Fruit fly (Drosophila melanogaster): ENCODE results near the gene mew.

Gene mew

dm6 chrX:13221311-13221710 lies 37.0 kb downstream of the mew start (continued):
- TF ChIP-seq dmrt11E (tag; optimal IDR thresholded peaks at IDR 0.05) (no peak), CG17385 (GFP tag; optimal IDR thresholded peaks at IDR 0.05) (no peak), CG12236 (GFP tag; optimal IDR thresholded peaks at IDR 0.05) (no peak), CG2678 (tag; optimal IDR thresholded peaks at IDR 0.05) (peak; percentile 7), Stat92E (GFP tag; optimal IDR thresholded peaks at IDR 0.05) (no peak), zfh1 (GFP tag; IDR thresholded peaks at IDR 0.05) (0 out of 3 replicates have a peak, but pooled peaks have one; percentile 4), CG14710 (tag; optimal IDR thresholded peaks at IDR 0.05) (peak; percentile 5), klu (GFP tag; IDR thresholded peaks at IDR 0.05) (no peak), gsb-n (tag; optimal IDR thresholded peaks at IDR 0.05) (peak; percentile 67), hbn (GFP tag; IDR thresholded peaks at IDR 0.05; ENCODE audit: partially characterized antibody) (no peak), CG4854 (GFP tag; optimal IDR thresholded peaks at IDR 0.05) (no peak), CG1233 (GFP tag; optimal IDR thresholded peaks at IDR 0.05) (no peak), MBD-R2 (GFP tag; IDR thresholded peaks at IDR 0.05) (no peak), nmo (GFP tag; optimal IDR thresholded peaks at IDR 0.05) (no peak), Sin3A (optimal IDR thresholded peaks at IDR 0.05) (no peak), MESR4 (GFP tag; optimal IDR thresholded peaks at IDR 0.05) (no peak), CG15269 (tag; optimal IDR thresholded peaks at IDR 0.05) (no peak), ato (GFP tag; IDR thresholded peaks at IDR 0.05; ENCODE audit: partially characterized antibody) (no peak), MTF-1 (GFP tag; optimal IDR thresholded peaks at IDR 0.05; ENCODE audit: borderline replicate concordance) (no peak), prd (optimal IDR thresholded peaks at IDR 0.05) (no peak), prd (GFP tag; IDR thresholded peaks at IDR 0.05) (peak; percentile 36; the same call in 1 of the 3 replicates), unpg (GFP tag; optimal IDR thresholded peaks at IDR 0.05) (peak; percentile 12), CG6683 (GFP tag; optimal IDR thresholded peaks at IDR 0.05) (no peak), CG31224 (GFP tag; IDR thresholded peaks at IDR 0.05) (no peak), Trl (optimal IDR thresholded peaks at IDR 0.05) (no peak), Trl (GFP tag; optimal IDR thresholded peaks at IDR 0.05) (no peak), Nf-YA (GFP tag; IDR thresholded peaks at IDR 0.05) (no peak), CG9609 (GFP tag; optimal IDR thresholded peaks at IDR 0.05) (no peak), CG9932 (GFP tag; IDR thresholded peaks at IDR 0.05) (no peak), ewg (GFP tag; optimal IDR thresholded peaks at IDR 0.05) (peak; percentile 14), lola (GFP tag; optimal IDR thresholded peaks at IDR 0.05) (no peak), CG13424 (tag; optimal IDR thresholded peaks at IDR 0.05) (no peak), gfzf (GFP tag; optimal IDR thresholded peaks at IDR 0.05) (no peak), CG4404 (GFP tag; IDR thresholded peaks at IDR 0.05) (no peak), corto (GFP tag; optimal IDR thresholded peaks at IDR 0.05) (no peak), hth (optimal IDR thresholded peaks at IDR 0.05) (no peak), CHES-1-like (GFP tag; optimal IDR thresholded peaks at IDR 0.05) (no peak), Deaf1 (tag; optimal IDR thresholded peaks at IDR 0.05) (no peak), lmd (GFP tag; IDR thresholded peaks at IDR 0.05) (no peak), Ets65A (GFP tag) (peak; percentile 18), ERR (GFP tag; optimal IDR thresholded peaks at IDR 0.05) (no peak), CG7556 (GFP tag; optimal IDR thresholded peaks at IDR 0.05) (no peak), mld (GFP tag; IDR thresholded peaks at IDR 0.05; ENCODE audit: partially characterized antibody) (no peak), CG14965 (GFP tag; optimal IDR thresholded peaks at IDR 0.05; ENCODE audit: borderline replicate concordance) (no peak), Xrp1 (GFP tag; IDR thresholded peaks at IDR 0.05) (peak; percentile 50; the same call in 1 of the 2 replicates)
